Worm (Caenorhabditis elegans): ENCODE measurements around the gene oig-3.

The oig-3 gene

ce11 chrV:14698005-14698404 is 31.4 kb upstream of the oig-3 start:
- TF ChIP-seq nhr-129 (tag; optimal IDR thresholded peaks at IDR 0.05) (no peak), sem-4 (tag; optimal IDR thresholded peaks at IDR 0.05) (no peak), aly-2 (tag; optimal IDR thresholded peaks at IDR 0.05) (no peak), nhr-237 (tag; optimal IDR thresholded peaks at IDR 0.05) (no peak), ztf-11 (tag; optimal IDR thresholded peaks at IDR 0.05) (no peak), nhr-12 (tag; optimal IDR thresholded peaks at IDR 0.05) (no peak), mbf-1 (tag; optimal IDR thresholded peaks at IDR 0.05) (no peak)

- TF ChIP-seq mab-5 (tag; optimal IDR thresholded peaks at IDR 0.05) = no peak
- TF ChIP-seq lsy-2 (tag; optimal IDR thresholded peaks at IDR 0.05) = no peak
- no peak for TF ChIP-seq mdl-1 (tag; optimal IDR thresholded peaks at IDR 0.05)
- TF ChIP-seq aly-2 (tag; optimal IDR thresholded peaks at IDR 0.05) = no peak
- no peak for TF ChIP-seq lin-39 (tag; optimal IDR thresholded peaks at IDR 0.05)
- TF ChIP-seq unc-62 (GFP tag; optimal IDR thresholded peaks at IDR 0.05) = no peak
- no peak for TF ChIP-seq elt-3 (tag; optimal IDR thresholded peaks at IDR 0.05)
- TF ChIP-seq nhr-23 (tag; optimal IDR thresholded peaks at IDR 0.05) = no peak
- no peak for TF ChIP-seq F13H6.1 (tag; optimal IDR thresholded peaks at IDR 0.05)
- no peak for TF ChIP-seq ceh-82 (tag; optimal IDR thresholded peaks at IDR 0.05)
- TF ChIP-seq sma-3 (GFP tag; optimal IDR thresholded peaks at IDR 0.05) = no peak
- TF ChIP-seq nhr-237 (tag; optimal IDR thresholded peaks at IDR 0.05) = no peak
- TF ChIP-seq alr-1 (tag; optimal IDR thresholded peaks at IDR 0.05) = no peak
These were observed 30.8 kb upstream of the oig-3 start, which contains the start of gene set-5 for ce11 chrV:14698666-14699065. Gene set-5 (plus strand): TSS chrV:14698966.

- TF ChIP-seq gmeb-1 (tag; optimal IDR thresholded peaks at IDR 0.05) (no peak), egl-27 (tag; optimal IDR thresholded peaks at IDR 0.05) (no peak), nhr-21 (tag; optimal IDR thresholded peaks at IDR 0.05) (no peak), ZK546.5 (tag; optimal IDR thresholded peaks at IDR 0.05) (no peak), unc-62 (GFP tag; optimal IDR thresholded peaks at IDR 0.05) (no peak), elt-1 (tag; optimal IDR thresholded peaks at IDR 0.05) (no peak), dmd-4 (tag; optimal IDR thresholded peaks at IDR 0.05) (no peak), elt-3 (tag; optimal IDR thresholded peaks at IDR 0.05) (no peak), unc-55 (GFP tag; optimal IDR thresholded peaks at IDR 0.05) (no peak), lin-11 (tag; optimal IDR thresholded peaks at IDR 0.05) (no peak), blmp-1 (tag; optimal IDR thresholded peaks at IDR 0.05; ENCODE audit: insufficient read depth) (no peak)
These were observed 21.5 kb upstream of the oig-3 start, which contains the start of gene R08A2.9 for ce11 chrV:14707958-14708357. Gene R08A2.9 (plus strand): TSS chrV:14708258.

ce11 chrV:14711077-14711476 is 18.4 kb upstream of the oig-3 start, which contains the start of gene ssp-33:
Gene ssp-33 (plus strand): TSS chrV:14711377.
- TF ChIP-seq nhr-10 (tag; optimal IDR thresholded peaks at IDR 0.05) (no peak), ztf-1 (GFP tag; conservative IDR thresholded peaks at IDR 0.05) (no peak), lin-39 (tag; optimal IDR thresholded peaks at IDR 0.05) (no peak), crh-2 (tag; optimal IDR thresholded peaks at IDR 0.05) (no peak), alr-1 (tag; optimal IDR thresholded peaks at IDR 0.05) (no peak), blmp-1 (tag; optimal IDR thresholded peaks at IDR 0.05; ENCODE audit: insufficient read depth) (no peak)

- TF ChIP-seq elt-3 (tag; optimal IDR thresholded peaks at IDR 0.05) = no peak
These were observed 17.1 kb upstream of the oig-3 start, which contains the start of gene R08A2.5 for ce11 chrV:14712316-14712715. Gene R08A2.5 (plus strand): TSS chrV:14712616.

ce11 chrV:14715608-14716007 is 13.8 kb upstream of the oig-3 start, which contains the start of gene R08A2.2:
Gene R08A2.2 (minus strand): TSS chrV:14715708.
- TF ChIP-seq nhr-11 (tag; optimal IDR thresholded peaks at IDR 0.05) (no peak), nhr-129 (tag; optimal IDR thresholded peaks at IDR 0.05) (no peak), nhr-23 (tag; optimal IDR thresholded peaks at IDR 0.05) (no peak), sem-4 (tag; optimal IDR thresholded peaks at IDR 0.05) (no peak), ztf-1 (GFP tag; conservative IDR thresholded peaks at IDR 0.05) (no peak), snpc-4 (tag; optimal IDR thresholded peaks at IDR 0.05) (no peak), aly-2 (tag; optimal IDR thresholded peaks at IDR 0.05) (no peak), lin-13 (GFP tag; optimal IDR thresholded peaks at IDR 0.05) (no peak), nhr-21 (tag; optimal IDR thresholded peaks at IDR 0.05) (no peak), peb-1 (tag; optimal IDR thresholded peaks at IDR 0.05) (no peak), nhr-12 (tag; optimal IDR thresholded peaks at IDR 0.05) (no peak), zag-1 (tag; optimal IDR thresholded peaks at IDR 0.05) (no peak)
